Worm (Caenorhabditis elegans) whole organism, L3 larva: ENCODE data around the gene dab-1.

ENCODE experiments used
- ZK546.5 ChIP-seq: sonication (generic microtip); optimal IDR thresholded peaks from 2 replicates; lab custom pipeline; 2017; ENCODE audit warnings: missing biosample characterization, missing genetic modification characterization
- aly-2 ChIP-seq: fragments of 150-350 bp; optimal IDR thresholded peaks from 2 replicates; lab custom pipeline; 2014; ENCODE audit warnings: missing biosample characterization, missing genetic modification characterization
- ceh-16 ChIP-seq: sonication (generic microtip); optimal IDR thresholded peaks from 2 replicates; lab custom pipeline; 2017; ENCODE audit warnings: missing biosample characterization, missing genetic modification characterization
- ceh-82 ChIP-seq: fragments of 150-350 bp; optimal IDR thresholded peaks from 2 replicates; lab custom pipeline; 2014; ENCODE audit warnings: missing biosample characterization, missing genetic modification characterization
- ceh-9 ChIP-seq: sonication (generic microtip); optimal IDR thresholded peaks from 2 replicates; lab custom pipeline; 2018; ENCODE audit warnings: missing biosample characterization, missing genetic modification characterization
- egl-5 ChIP-seq: fragments of 150-350 bp; optimal IDR thresholded peaks from 2 replicates; lab custom pipeline; 2017; ENCODE audit warnings: missing biosample characterization, missing genetic modification reagents, missing genetic modification characterization, inconsistent platforms
- elt-1 ChIP-seq: fragments of 150-350 bp; optimal IDR thresholded peaks from 2 replicates; lab custom pipeline; 2014; ENCODE audit warnings: missing biosample characterization, missing genetic modification characterization
- elt-2 ChIP-seq: sonication (generic microtip); optimal IDR thresholded peaks from 2 replicates; lab custom pipeline; 2016; ENCODE audit warnings: missing genetic modification reagents, mild to moderate bottlenecking, missing genetic modification characterization, missing compliant biosample characterization
- elt-3 ChIP-seq, 3 experiments: fragments of 150-350 bp in 1 of 3; sonication (generic microtip) in 2 of 3; optimal IDR thresholded peaks; 2 replicates in 2 of 3; 4 replicates in 1 of 3; lab custom pipeline; 2014 to 2017; ENCODE audit warnings: missing biosample characterization in 3 of 3, missing genetic modification characterization in 3 of 3
- fkh-10 ChIP-seq: sonication (generic microtip); optimal IDR thresholded peaks from 2 replicates; lab custom pipeline; 2017; ENCODE audit warnings: missing biosample characterization, missing genetic modification reagents, missing genetic modification characterization
- fkh-2 ChIP-seq: fragments of 150-350 bp; optimal IDR thresholded peaks from 2 replicates; lab custom pipeline; 2014; ENCODE audit warnings: missing biosample characterization, missing genetic modification reagents, missing genetic modification characterization
- jun-1 ChIP-seq: fragments of 150-350 bp; optimal IDR thresholded peaks from 2 replicates; lab custom pipeline; 2014; ENCODE audit warnings: missing biosample characterization, missing genetic modification reagents, missing genetic modification characterization
- lin-15B ChIP-seq: fragments of 150-350 bp; optimal IDR thresholded peaks from 2 replicates; lab custom pipeline; 2014; ENCODE audit warnings: missing biosample characterization, missing genetic modification characterization
- lin-39 ChIP-seq: fragments of 150-350 bp; optimal IDR thresholded peaks from 2 replicates; lab custom pipeline; 2018; ENCODE audit warnings: missing biosample characterization, missing genetic modification reagents, missing genetic modification characterization
- lsy-12 ChIP-seq: sonication (generic microtip); optimal IDR thresholded peaks from 2 replicates; lab custom pipeline; 2016; ENCODE audit warnings: mild to moderate bottlenecking, missing genetic modification characterization, missing compliant biosample characterization
- nfya-1 ChIP-seq: sonication (generic microtip); optimal IDR thresholded peaks from 2 replicates; lab custom pipeline; 2017; ENCODE audit warnings: missing genetic modification characterization, mild to moderate bottlenecking, missing compliant biosample characterization, antibody characterized with exemption, moderate library complexity; ENCODE audit not compliant: insufficient read depth
- nhr-11 ChIP-seq: fragments of 150-350 bp; optimal IDR thresholded peaks from 2 replicates; lab custom pipeline; 2014; ENCODE audit warnings: missing biosample characterization, missing genetic modification characterization
- nhr-12 ChIP-seq: fragments of 150-350 bp; optimal IDR thresholded peaks from 2 replicates; lab custom pipeline; 2014; ENCODE audit warnings: missing biosample characterization, missing genetic modification characterization
- nhr-23 ChIP-seq: fragments of 150-350 bp; optimal IDR thresholded peaks from 2 replicates; lab custom pipeline; 2014; ENCODE audit warnings: missing biosample characterization, missing genetic modification reagents, missing genetic modification characterization
- nhr-237 ChIP-seq: fragments of 150-350 bp; optimal IDR thresholded peaks from 2 replicates; lab custom pipeline; 2014; ENCODE audit warnings: missing biosample characterization, missing genetic modification characterization
- nhr-25 ChIP-seq: sonication (generic microtip); optimal IDR thresholded peaks from 2 replicates; lab custom pipeline; 2017; ENCODE audit warnings: missing biosample characterization, missing genetic modification characterization
- nhr-28 ChIP-seq: fragments of 150-350 bp; optimal IDR thresholded peaks from 2 replicates; lab custom pipeline; 2014; ENCODE audit warnings: missing biosample characterization, missing genetic modification characterization
- nhr-43 ChIP-seq: sonication (generic microtip); optimal IDR thresholded peaks from 2 replicates; lab custom pipeline; 2016; ENCODE audit warnings: mild to moderate bottlenecking, missing genetic modification characterization, missing compliant biosample characterization; ENCODE audit not compliant: poor library complexity, severe bottlenecking
- nhr-67 ChIP-seq: fragments of 150-350 bp; optimal IDR thresholded peaks from 2 replicates; lab custom pipeline; 2014; ENCODE audit warnings: missing biosample characterization, missing genetic modification characterization
- nhr-76 ChIP-seq: fragments of 150-350 bp; sonication (generic microtip); optimal IDR thresholded peaks from 5 replicates; lab custom pipeline; 2014; ENCODE audit warnings: missing biosample characterization, missing genetic modification characterization
- nhr-77 ChIP-seq: fragments of 150-350 bp; optimal IDR thresholded peaks from 2 replicates; lab custom pipeline; 2014; ENCODE audit warnings: missing biosample characterization, missing genetic modification characterization
- pha-4 ChIP-seq: fragments of 150-350 bp; optimal IDR thresholded peaks from 2 replicates; lab custom pipeline; 2014; ENCODE audit warnings: missing biosample characterization, missing genetic modification reagents, missing genetic modification characterization
- pqm-1 ChIP-seq: fragments of 150-350 bp; optimal IDR thresholded peaks from 2 replicates; lab custom pipeline; 2017; ENCODE audit warnings: missing biosample characterization, missing genetic modification characterization, inconsistent platforms
- skn-1 ChIP-seq: fragments of 150-350 bp; optimal IDR thresholded peaks from 2 replicates; lab custom pipeline; 2014; ENCODE audit warnings: missing biosample characterization, missing genetic modification characterization
- snpc-4 ChIP-seq: fragments of 150-350 bp; optimal IDR thresholded peaks from 2 replicates; lab custom pipeline; 2014; ENCODE audit warnings: missing biosample characterization, missing genetic modification characterization
- tbx-2 ChIP-seq: sonication (generic microtip); optimal IDR thresholded peaks from 2 replicates; lab custom pipeline; 2016; ENCODE audit warnings: mild to moderate bottlenecking, missing genetic modification characterization, missing compliant biosample characterization
- unc-39 ChIP-seq: sonication (generic microtip); optimal IDR thresholded peaks from 4 replicates; lab custom pipeline; 2017; ENCODE audit warnings: missing biosample characterization, missing genetic modification characterization
- unc-62 ChIP-seq: fragments of 150-350 bp; sonication (generic microtip); optimal IDR thresholded peaks from 4 replicates; lab custom pipeline; 2014; ENCODE audit warnings: missing biosample characterization, missing genetic modification reagents, missing genetic modification characterization
- zag-1 ChIP-seq: fragments of 150-350 bp; optimal IDR thresholded peaks from 2 replicates; lab custom pipeline; 2014; ENCODE audit warnings: missing biosample characterization, missing genetic modification characterization
- ztf-11 ChIP-seq: fragments of 150-350 bp; optimal IDR thresholded peaks from 2 replicates; lab custom pipeline; 2014; ENCODE audit warnings: missing biosample characterization, missing genetic modification characterization
- ztf-4 ChIP-seq: fragments of 150-350 bp; optimal IDR thresholded peaks from 2 replicates; lab custom pipeline; 2014; ENCODE audit warnings: missing biosample characterization, missing genetic modification characterization

dab-1 gene

DNA sequence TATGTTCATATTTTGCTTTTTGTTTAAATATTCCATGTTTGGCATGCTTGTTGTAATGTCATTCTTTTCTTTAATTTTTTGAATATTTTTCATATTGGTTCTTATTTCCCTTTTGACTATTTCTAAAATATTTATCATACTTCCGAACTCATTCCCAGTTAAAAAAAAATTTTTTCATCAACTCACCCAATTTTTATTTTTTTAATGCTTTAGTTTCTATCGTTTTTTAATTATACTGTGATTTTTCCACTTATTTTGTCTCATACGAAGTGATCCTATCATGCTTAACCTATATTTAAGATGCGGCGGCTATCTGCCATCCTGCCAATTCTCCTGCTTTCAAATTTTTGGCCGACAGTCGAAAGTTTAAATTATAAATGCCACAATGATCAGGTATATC, 23.7 kb upstream of the dab-1 start, which contains the start of gene qua-1:
qua-1 (plus strand) TSS at position 301 of the 400 bp plus-strand sequence.
- TF ChIP-seq jun-1 (tag; lab: Kevin White, UChicago) (no peak), nhr-77 (tag; lab: Kevin White, UChicago) (no peak), lin-39 (no peak), lsy-12 (tag; lab: Kevin White, UChicago) (no peak), ceh-16 (tag; lab: Kevin White, UChicago) (no peak), egl-5 (tag; lab: Kevin White, UChicago) (no peak)

DNA sequence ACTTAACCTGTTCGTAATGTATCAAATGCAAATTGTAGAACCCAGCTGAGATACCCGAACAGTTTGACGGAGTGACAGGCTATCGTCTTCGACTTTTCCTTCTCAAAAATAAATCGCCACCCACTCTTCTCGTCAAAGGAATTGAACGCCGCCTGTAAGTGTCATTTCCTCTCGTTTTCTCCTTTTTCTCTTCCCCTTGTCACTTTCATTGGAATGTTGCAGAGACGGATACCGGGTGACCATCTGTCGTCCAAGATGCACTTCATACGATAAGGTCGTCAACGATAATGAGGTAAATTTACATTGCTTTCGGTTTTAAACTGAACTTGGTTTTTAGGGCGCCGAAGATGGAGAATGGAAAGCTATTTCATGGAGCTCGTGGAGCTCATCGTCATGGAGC, 22.4 kb upstream of the dab-1 start:
- TF ChIP-seq nhr-76 (no peak), ztf-4 (no peak), ceh-82 (no peak), nhr-25 (tag; lab: Kevin White, UChicago) (peak; percentile 62), nhr-77 (tag; lab: Kevin White, UChicago) (no peak), skn-1 (tag; lab: Kevin White, UChicago) (no peak)

DNA sequence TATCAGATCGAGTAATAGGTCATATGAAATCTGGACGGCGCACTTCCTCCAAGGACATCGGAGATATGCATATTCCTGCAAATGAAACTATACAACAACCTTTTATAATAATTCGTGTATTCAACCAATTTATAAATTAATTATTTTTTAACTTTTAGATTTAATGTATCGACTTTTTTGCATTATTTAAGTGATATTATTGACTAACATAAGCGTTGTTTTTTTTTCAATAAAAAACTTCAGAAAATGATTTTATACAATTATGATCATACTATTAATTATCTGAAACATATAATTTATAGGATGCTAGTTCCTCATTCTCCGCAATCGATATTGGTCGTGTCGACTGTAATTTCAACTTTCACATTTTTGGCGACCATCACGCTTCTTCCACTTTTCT, 18.1 kb upstream of the dab-1 start, which contains the start of gene col-76:
col-76 (plus strand) TSS at position 301 of the 400 bp plus-strand sequence.
- TF ChIP-seq aly-2 (tag; lab: Kevin White, UChicago) (no peak), tbx-2 (tag; lab: Kevin White, UChicago) (no peak), nhr-237 (tag; lab: Kevin White, UChicago) (no peak), pqm-1 (no peak), unc-62 (no peak), ZK546.5 (tag; lab: Kevin White, UChicago) (no peak), unc-39 (tag; lab: Kevin White, UChicago) (no peak), ceh-16 (tag; lab: Kevin White, UChicago) (no peak), fkh-10 (no peak), lin-39 (no peak), lsy-12 (tag; lab: Kevin White, UChicago) (no peak), nhr-77 (tag; lab: Kevin White, UChicago) (no peak), nfya-1 (no peak), lin-15B (tag; lab: Kevin White, UChicago) (no peak), fkh-2 (tag; lab: Kevin White, UChicago) (no peak)
- TF ChIP-seq, all 47 proteins: peak for 0

DNA sequence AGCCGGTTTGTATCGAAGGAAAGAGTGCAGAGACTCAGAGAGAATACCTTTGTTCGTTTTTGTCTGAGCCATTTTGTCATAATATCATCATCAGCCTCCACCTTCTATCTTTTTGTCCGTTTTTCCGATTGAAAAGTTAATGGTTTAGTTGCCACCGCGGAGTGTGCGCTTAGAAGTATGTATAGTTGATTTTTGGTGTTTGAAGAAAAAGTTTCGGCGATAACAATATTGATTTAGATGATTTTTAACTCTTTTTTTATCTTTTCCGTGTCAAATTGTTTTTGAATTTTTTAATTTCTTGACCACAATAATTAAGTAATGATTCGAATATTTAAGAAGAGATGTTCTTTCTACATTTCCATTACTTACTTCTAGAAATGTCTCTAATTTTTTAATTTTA, 16.6 kb upstream of the dab-1 start:
- no peak for TF ChIP-seq fkh-2 (tag; lab: Kevin White, UChicago)
- peak; percentile 2 for TF ChIP-seq pqm-1
- peak; percentile 40 for TF ChIP-seq skn-1 (tag; lab: Kevin White, UChicago)
- TF ChIP-seq nhr-23 (tag; lab: Kevin White, UChicago) = no peak
- TF ChIP-seq pha-4 = peak; percentile 18
- peak; percentile 63 for TF ChIP-seq elt-2 (tag; lab: Kevin White, UChicago)
- no peak for TF ChIP-seq nhr-67
- no peak for TF ChIP-seq jun-1 (tag; lab: Kevin White, UChicago)
- TF ChIP-seq nhr-11 (tag; lab: Kevin White, UChicago) = no peak
- no peak for TF ChIP-seq unc-62

DNA sequence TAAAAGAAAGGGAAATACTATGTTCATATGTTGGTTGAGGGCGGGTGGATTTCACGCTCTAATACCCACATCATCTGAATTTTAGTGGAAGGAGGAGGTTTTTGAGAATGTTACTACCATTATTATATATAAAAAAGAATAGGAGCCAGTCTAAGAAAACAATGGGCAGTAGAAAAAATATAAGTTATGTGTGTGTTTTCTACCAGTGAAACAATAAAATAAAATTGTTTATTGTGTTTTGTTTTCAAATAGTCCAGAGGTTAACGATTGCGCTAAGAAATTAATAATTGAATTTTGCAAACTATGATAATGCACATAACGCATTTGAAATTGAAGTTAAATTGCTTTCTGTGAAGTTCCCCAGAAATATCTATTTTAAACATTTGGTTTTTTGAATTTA, 12.7 kb upstream of the dab-1 start, which contains the start of gene M110.8:
M110.8 (minus strand) TSS at position 101 of the 400 bp plus-strand sequence.
- TF ChIP-seq nhr-237 (tag; lab: Kevin White, UChicago) (no peak), lsy-12 (tag; lab: Kevin White, UChicago) (no peak), elt-1 (tag; lab: Kevin White, UChicago) (no peak), snpc-4 (tag; lab: Kevin White, UChicago) (no peak), nhr-25 (tag; lab: Kevin White, UChicago) (no peak), nhr-43 (tag; lab: Kevin White, UChicago) (no peak), ceh-9 (no peak), nfya-1 (no peak), pha-4 (no peak)
- TF ChIP-seq, all 47 proteins: peak for 0

DNA sequence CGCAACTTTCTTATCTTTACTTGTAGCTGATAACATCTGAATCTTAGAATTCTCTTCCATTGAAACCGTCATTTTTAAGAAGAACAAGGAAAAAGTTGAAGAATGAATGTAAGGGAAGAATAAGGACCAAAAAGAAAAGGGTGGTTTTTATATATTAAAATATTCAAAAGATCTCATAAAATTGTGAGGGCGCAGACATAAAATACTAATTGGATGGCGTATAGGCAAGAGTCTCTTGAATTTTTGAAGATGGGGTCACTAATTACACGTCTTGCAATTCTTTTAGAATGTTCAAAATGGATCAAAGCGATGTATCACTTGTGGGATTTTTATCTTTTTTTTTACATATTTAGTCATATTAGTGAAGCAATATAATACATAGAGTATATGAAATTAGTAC, 9.5 kb upstream of the dab-1 start, which contains the start of gene twk-3:
twk-3 (minus strand) TSS at position 101 of the 400 bp plus-strand sequence.
- TF ChIP-seq nhr-23 (tag; lab: Kevin White, UChicago) (no peak), elt-3 (tag; optimal IDR thresholded peaks at IDR 0.05; lab: Kevin White, UChicago) (no peak), tbx-2 (tag; lab: Kevin White, UChicago) (no peak), fkh-2 (tag; lab: Kevin White, UChicago) (no peak), egl-5 (tag; lab: Kevin White, UChicago) (no peak), nhr-12 (tag; lab: Kevin White, UChicago) (no peak), nhr-237 (tag; lab: Kevin White, UChicago) (no peak), ztf-11 (no peak), ceh-82 (no peak), unc-39 (tag; lab: Kevin White, UChicago) (no peak), ZK546.5 (tag; lab: Kevin White, UChicago) (no peak), ceh-9 (no peak), jun-1 (tag; lab: Kevin White, UChicago) (no peak), ztf-4 (no peak), nhr-11 (tag; lab: Kevin White, UChicago) (no peak), nhr-28 (tag; lab: Kevin White, UChicago) (no peak), ceh-16 (tag; lab: Kevin White, UChicago) (no peak), zag-1 (tag; lab: Kevin White, UChicago) (no peak), fkh-10 (no peak)
